Fruit fly (Drosophila melanogaster) whole organism, embryonic: Measurements from ENCODE around the gene r-l.

ENCODE experiments used
- CG10462 ChIP-seq: fragments of 200-800 bp; sonication (Bioruptor generic); optimal IDR thresholded peaks from 2 replicates; lab custom pipeline; 2016; ENCODE audit warnings: missing biosample characterization, missing genetic modification characterization
- CG10654 ChIP-seq: fragments of 200-800 bp; sonication (Bioruptor generic); optimal IDR thresholded peaks from 2 replicates; lab custom pipeline; 2016; ENCODE audit warnings: missing biosample characterization, missing genetic modification characterization
- CG11456 ChIP-seq: fragments of 200-800 bp; sonication (Bioruptor generic); IDR thresholded peaks from 3 replicates; pipeline ENCODE4 v1.3.6; 2022; ENCODE audit warnings: missing biosample characterization, missing genetic modification characterization
- CG12744 ChIP-seq: fragments of 200-800 bp; sonication (Bioruptor generic); optimal IDR thresholded peaks from 2 replicates; lab custom pipeline; 2016; ENCODE audit warnings: missing biosample characterization, missing genetic modification characterization
- CG12769 ChIP-seq: fragments of 200-800 bp; sonication (Bioruptor generic); optimal IDR thresholded peaks from 2 replicates; lab custom pipeline; 2019; ENCODE audit warnings: missing biosample characterization, mild to moderate bottlenecking, missing genetic modification characterization, moderate library complexity
- CG13894 ChIP-seq: fragments of 200-800 bp; sonication (Bioruptor generic); optimal IDR thresholded peaks from 3 replicates; lab custom pipeline; 2018; ENCODE audit warnings: missing biosample characterization, mild to moderate bottlenecking, missing genetic modification characterization, moderate library complexity
- CG17385 ChIP-seq: fragments of 200-800 bp; sonication (Bioruptor generic); optimal IDR thresholded peaks from 3 replicates; lab custom pipeline; 2018; ENCODE audit warnings: missing biosample characterization, mild to moderate bottlenecking, missing genetic modification characterization
- CG2875 ChIP-seq: fragments of 200-800 bp; sonication (Bioruptor generic); optimal IDR thresholded peaks from 2 replicates; lab custom pipeline; 2017; ENCODE audit warnings: missing biosample characterization, mild to moderate bottlenecking, missing genetic modification characterization, missing genetic modification reagents
- CG30020 ChIP-seq: fragments of 200-800 bp; optimal IDR thresholded peaks from 2 replicates; lab custom pipeline; 2019; ENCODE audit warnings: missing biosample characterization, mild to moderate bottlenecking, missing genetic modification characterization, moderate library complexity
- CG4360 ChIP-seq: fragments of 200-800 bp; sonication (Bioruptor generic); IDR thresholded peaks from 2 replicates; pipeline ENCODE4 v1.3.6; 2022; ENCODE audit warnings: missing biosample characterization, missing genetic modification characterization
- CG5180 ChIP-seq: fragments of 200-800 bp; sonication (Bioruptor generic); optimal IDR thresholded peaks from 3 replicates; lab custom pipeline; 2017; ENCODE audit warnings: missing biosample characterization, missing genetic modification characterization, mild to moderate bottlenecking, moderate library complexity, missing genetic modification reagents
- CG5245 ChIP-seq: fragments of 200-800 bp; sonication (Bioruptor generic); optimal IDR thresholded peaks from 3 replicates; lab custom pipeline; 2016; ENCODE audit warnings: missing biosample characterization, missing genetic modification characterization
- CG6791 ChIP-seq: fragments of 200-800 bp; sonication (Bioruptor generic); IDR thresholded peaks from 3 replicates; pipeline ENCODE4 v1.3.6; 2022; ENCODE audit warnings: missing biosample characterization, missing genetic modification characterization; ENCODE audit not compliant: partially characterized antibody
- CG7372 ChIP-seq: fragments of 200-800 bp; sonication (Bioruptor generic); IDR thresholded peaks from 2 replicates; pipeline ENCODE4 v1.3.6; 2022; ENCODE audit warnings: missing biosample characterization, missing genetic modification characterization
- CG7928 ChIP-seq: fragments of 200-800 bp; sonication (Bioruptor generic); optimal IDR thresholded peaks from 2 replicates; lab custom pipeline; 2017; ENCODE audit warnings: missing biosample characterization, mild to moderate bottlenecking, missing genetic modification characterization
- CG8089 ChIP-seq: fragments of 200-800 bp; sonication (Bioruptor generic); optimal IDR thresholded peaks from 3 replicates; lab custom pipeline; 2016; ENCODE audit warnings: missing biosample characterization, missing genetic modification characterization
- CG8924 ChIP-seq: fragments of 200-800 bp; optimal IDR thresholded peaks from 3 replicates; lab custom pipeline; 2019; ENCODE audit warnings: missing biosample characterization, mild to moderate bottlenecking, missing genetic modification characterization, moderate library complexity
- Camta ChIP-seq: fragments of 200-800 bp; sonication (Bioruptor generic); optimal IDR thresholded peaks from 2 replicates; lab custom pipeline; 2016; ENCODE audit warnings: missing biosample characterization, missing genetic modification characterization
- Dll ChIP-seq: fragments of 200-800 bp; sonication (Bioruptor generic); IDR thresholded peaks from 4 replicates; pipeline ENCODE4 v1.3.6; 2022; ENCODE audit warnings: missing biosample characterization, missing genetic modification characterization; ENCODE audit not compliant: partially characterized antibody
- HLH54F ChIP-seq: fragments of 200-800 bp; sonication (Bioruptor generic); optimal IDR thresholded peaks from 3 replicates; lab custom pipeline; 2016; ENCODE audit warnings: missing biosample characterization, missing genetic modification characterization
- MBD-R2 ChIP-seq: fragments of 200-800 bp; sonication (Bioruptor generic); IDR thresholded peaks from 2 replicates; pipeline ENCODE4 v1.3.6; 2022; ENCODE audit warnings: missing biosample characterization, missing genetic modification characterization
- Med ChIP-seq: fragments of 200-800 bp; sonication (Bioruptor generic); peaks from one replicate; lab custom pipeline; 2016; ENCODE audit warnings: missing biosample characterization, missing genetic modification characterization, mild to moderate bottlenecking, inconsistent platforms, moderate library complexity
- Scr ChIP-seq: fragments of 200-800 bp; sonication (Bioruptor generic); IDR thresholded peaks from 2 replicates; pipeline ENCODE4 v1.3.6; 2022; ENCODE audit warnings: missing biosample characterization, missing genetic modification characterization; ENCODE audit not compliant: partially characterized antibody
- Sin3A ChIP-seq: fragments of >200 bp; optimal IDR thresholded peaks from 2 replicates; lab custom pipeline; 2018
- Six4 ChIP-seq: fragments of 200-800 bp; sonication (Bioruptor generic); optimal IDR thresholded peaks from 2 replicates; lab custom pipeline; 2016; ENCODE audit warnings: missing biosample characterization, missing genetic modification characterization
- Trl ChIP-seq, 3 experiments: fragments of >200 bp in 2 of 3; fragments of 200-800 bp in 1 of 3; sonication (Bioruptor generic) in 1 of 3; optimal IDR thresholded peaks; 2 replicates in 1 of 3; 3 replicates in 2 of 3; lab custom pipeline; 2016 to 2017; ENCODE audit warnings: missing biosample characterization in 1 of 3, missing genetic modification characterization in 1 of 3
- bcd ChIP-seq: fragments of 200-800 bp; sonication (Bioruptor generic); optimal IDR thresholded peaks from 2 replicates; lab custom pipeline; 2017; ENCODE audit warnings: missing biosample characterization, mild to moderate bottlenecking, missing genetic modification characterization
- bigmax ChIP-seq: fragments of 200-800 bp; sonication (Bioruptor generic); optimal IDR thresholded peaks from 2 replicates; lab custom pipeline; 2018; ENCODE audit warnings: missing biosample characterization, mild to moderate bottlenecking, missing genetic modification characterization
- cas ChIP-seq: fragments of 200-800 bp; sonication (Bioruptor generic); IDR thresholded peaks from 2 replicates; pipeline ENCODE4 v1.3.6; 2022; ENCODE audit warnings: missing biosample characterization, missing genetic modification characterization
- caup ChIP-seq: fragments of 200-800 bp; sonication (Bioruptor generic); optimal IDR thresholded peaks from 3 replicates; lab custom pipeline; 2017; ENCODE audit warnings: missing biosample characterization, mild to moderate bottlenecking, missing genetic modification characterization, moderate library complexity; ENCODE audit not compliant: severe bottlenecking
- crol ChIP-seq: fragments of 200-800 bp; sonication (Bioruptor generic); IDR thresholded peaks from 2 replicates; pipeline ENCODE4 v1.3.6; 2022; ENCODE audit warnings: missing biosample characterization, missing genetic modification characterization
- dimm ChIP-seq: fragments of 200-800 bp; sonication (Bioruptor generic); IDR thresholded peaks from 2 replicates; pipeline ENCODE4 v1.3.6; 2022; ENCODE audit warnings: missing biosample characterization, missing genetic modification characterization
- esg ChIP-seq: fragments of 200-800 bp; sonication (Bioruptor generic); conservative IDR thresholded peaks from 2 replicates; pipeline ENCODE4 v1.3.6; 2022; ENCODE audit warnings: missing biosample characterization, missing genetic modification characterization
- ewg ChIP-seq: fragments of 200-800 bp; sonication (Bioruptor generic); optimal IDR thresholded peaks from 3 replicates; lab custom pipeline; 2017; ENCODE audit warnings: mild to moderate bottlenecking, missing biosample characterization, missing genetic modification reagents, missing genetic modification characterization
- grau ChIP-seq: fragments of 200-800 bp; optimal IDR thresholded peaks from 3 replicates; lab custom pipeline; 2019; ENCODE audit warnings: missing biosample characterization, mild to moderate bottlenecking, missing genetic modification characterization, moderate library complexity
- hb ChIP-seq: fragments of 200-800 bp; sonication (Bioruptor generic); IDR thresholded peaks from 3 replicates; pipeline ENCODE4 v1.3.6; 2022; ENCODE audit warnings: missing biosample characterization, missing genetic modification characterization; ENCODE audit not compliant: partially characterized antibody
- hkb ChIP-seq, 2 experiments: fragments of 200-800 bp in 1 of 2; fragments of >200 bp in 1 of 2; sonication (Bioruptor generic) in 1 of 2; IDR thresholded peaks in 1 of 2; optimal IDR thresholded peaks in 1 of 2; 2 replicates each; pipeline versions ENCODE4 v1.3.6 to Lab custom; 2017 to 2022; ENCODE audit warnings: missing biosample characterization in 1 of 2, missing genetic modification characterization in 1 of 2
- lola ChIP-seq, 3 experiments: fragments of >200 bp in 2 of 3; fragments of 200-800 bp in 1 of 3; sonication (Bioruptor generic) in 1 of 3; optimal IDR thresholded peaks; 2 replicates each; lab custom pipeline; 2017 to 2019; ENCODE audit warnings: missing biosample characterization in 3 of 3, missing genetic modification characterization in 3 of 3, mild to moderate bottlenecking in 1 of 3, moderate library complexity in 1 of 3
- odd ChIP-seq: fragments of 200-800 bp; sonication (Bioruptor generic); optimal IDR thresholded peaks from 2 replicates; lab custom pipeline; 2017; ENCODE audit warnings: missing biosample characterization, mild to moderate bottlenecking, missing genetic modification characterization
- pros ChIP-seq: fragments of 200-800 bp; sonication (Bioruptor generic); optimal IDR thresholded peaks from 3 replicates; lab custom pipeline; 2019; ENCODE audit warnings: missing biosample characterization, mild to moderate bottlenecking, missing genetic modification characterization, moderate library complexity
- rib ChIP-seq: fragments of 200-800 bp; sonication (Bioruptor generic); IDR thresholded peaks from 2 replicates; pipeline ENCODE4 v1.3.6; 2022; ENCODE audit warnings: missing biosample characterization, missing genetic modification characterization
- row ChIP-seq: fragments of 200-800 bp; sonication (Bioruptor generic); IDR thresholded peaks from 3 replicates; pipeline ENCODE4 v1.3.6; 2022; ENCODE audit warnings: missing biosample characterization, missing genetic modification characterization
- scrt ChIP-seq: fragments of 200-800 bp; sonication (Bioruptor generic); optimal IDR thresholded peaks from 2 replicates; lab custom pipeline; 2018; ENCODE audit warnings: missing biosample characterization, mild to moderate bottlenecking, missing genetic modification characterization, moderate library complexity
- seq ChIP-seq: fragments of 200-800 bp; sonication (Bioruptor generic); IDR thresholded peaks from 2 replicates; pipeline ENCODE4 v1.3.6; 2022; ENCODE audit warnings: missing biosample characterization, missing genetic modification characterization
- sqz ChIP-seq: fragments of 200-800 bp; sonication (Bioruptor generic); optimal IDR thresholded peaks from 3 replicates; lab custom pipeline; 2018; ENCODE audit warnings: missing biosample characterization, mild to moderate bottlenecking, missing genetic modification characterization
- tll ChIP-seq, 2 experiments: fragments of 200-800 bp in 1 of 2; fragments of >200 bp in 1 of 2; sonication (Bioruptor generic) in 1 of 2; optimal IDR thresholded peaks; 2 replicates each; lab custom pipeline; 2017 to 2019; ENCODE audit warnings: missing biosample characterization in 2 of 2, missing genetic modification characterization in 2 of 2, mild to moderate bottlenecking in 1 of 2, moderate library complexity in 1 of 2
- tna ChIP-seq: fragments of 200-800 bp; sonication (Bioruptor generic); IDR thresholded peaks from 2 replicates; pipeline ENCODE4 v1.3.6; 2022; ENCODE audit warnings: missing biosample characterization, missing genetic modification characterization; ENCODE audit not compliant: partially characterized antibody
- vvl ChIP-seq: fragments of 200-800 bp; sonication (Bioruptor generic); IDR thresholded peaks from 2 replicates; pipeline ENCODE4 v1.3.6; 2022; ENCODE audit warnings: missing biosample characterization, missing genetic modification characterization

The r-l gene

dm6 chr3R:21097160-21097559 lies 24.0 kb upstream of the r-l start:
- TF ChIP-seq CG7372 (no peak), HLH54F (GFP tag; lab: Kevin White, UChicago) (no peak), CG8089 (GFP tag; lab: Kevin White, UChicago) (no peak), CG12744 (GFP tag; lab: Kevin White, UChicago) (no peak), cas (no peak), lola (GFP tag; optimal IDR thresholded peaks at IDR 0.05; lab: Kevin White, UChicago) (no peak), pros (GFP tag; lab: Kevin White, UChicago) (no peak), CG8924 (tag; lab: Kevin White, UChicago) (no peak), grau (tag; lab: Kevin White, UChicago) (no peak), odd (GFP tag; lab: Kevin White, UChicago) (no peak), CG5180 (GFP tag; lab: Kevin White, UChicago) (no peak), Med (peak; percentile 50), bigmax (no peak), tna (GFP tag; lab: Robert Waterston, UW) (no peak), CG17385 (GFP tag; lab: Kevin White, UChicago) (peak; percentile 61), CG13894 (tag; lab: Kevin White, UChicago) (no peak), dimm (GFP tag; lab: Robert Waterston, UW) (no peak), CG2875 (GFP tag; lab: Kevin White, UChicago) (no peak), CG4360 (peak; percentile 78), Six4 (GFP tag; lab: Kevin White, UChicago) (no peak), caup (GFP tag; lab: Kevin White, UChicago) (no peak), Camta (GFP tag; lab: Kevin White, UChicago) (no peak), rib (GFP tag; lab: Robert Waterston, UW) (0 out of 2 replicates have a peak, but pooled peaks have one; percentile 41), row (GFP tag; lab: Robert Waterston, UW) (no peak), sqz (peak; percentile 7), seq (GFP tag; lab: Robert Waterston, UW) (no peak), hb (no peak)
- TF ChIP-seq, all 482 proteins: peak for 5

dm6 chr3R:21096532-21097143 lies 23.5 kb upstream of the r-l start:
- TF ChIP-seq Scr (GFP tag; lab: Robert Waterston, UW) = 0 out of 2 replicates have a peak, but pooled peaks have one; percentile 6
- no peak for TF ChIP-seq vvl (GFP tag; lab: Robert Waterston, UW)
- no peak for TF ChIP-seq CG7928 (GFP tag; lab: Kevin White, UChicago)
- TF ChIP-seq scrt = no peak
- TF ChIP-seq CG12769 (tag; lab: Kevin White, UChicago) = no peak
- TF ChIP-seq bcd (GFP tag; lab: Kevin White, UChicago) = no peak
- no peak for TF ChIP-seq CG10462 (GFP tag; lab: Kevin White, UChicago)
- no peak for TF ChIP-seq ewg (GFP tag; lab: Kevin White, UChicago)
- TF ChIP-seq crol = peak; percentile 13; the same call in 1 of the 2 replicates
- peak in 1 of 2 experiments; percentile 32 for TF ChIP-seq tll (GFP tag; optimal IDR thresholded peaks at IDR 0.05; lab: Kevin White, UChicago)
- TF ChIP-seq CG30020 = no peak
- TF ChIP-seq esg = no peak
- TF ChIP-seq Sin3A (lab: Kevin White, UChicago) = no peak
- TF ChIP-seq CG5245 (GFP tag; lab: Kevin White, UChicago) = no peak
- no peak for TF ChIP-seq CG11456
- TF ChIP-seq sqz = no peak
- peak; percentile 42; the same call in 1 of the 4 replicates for TF ChIP-seq Dll (GFP tag; lab: Robert Waterston, UW)
- TF ChIP-seq CG10654 (GFP tag; lab: Kevin White, UChicago) = no peak
- 0 out of 2 replicates have a peak, but pooled peaks have one; percentile 10 for TF ChIP-seq MBD-R2
- TF ChIP-seq Trl (optimal IDR thresholded peaks at IDR 0.05; lab: Kevin White, UChicago) = peak; percentile 70 to 72
- no peak for TF ChIP-seq Trl (GFP tag; optimal IDR thresholded peaks at IDR 0.05; lab: Kevin White, UChicago)
- TF ChIP-seq CG6791 (GFP tag; lab: Robert Waterston, UW) = peak; percentile 39; the same call in 1 of the 3 replicates
- no peak for TF ChIP-seq cas
- no peak for TF ChIP-seq hkb (optimal IDR thresholded peaks at IDR 0.05; lab: Kevin White, UChicago)
- TF ChIP-seq hkb (GFP tag; IDR thresholded peaks at IDR 0.05; lab: Robert Waterston, UW) = 0 out of 2 replicates have a peak, but pooled peaks have one; percentile 14
